Fruit fly (Drosophila melanogaster) whole organism, wandering third instar larva: ENCODE results near the gene Tsr1.

Experiments
- Abd-B ChIP-seq: fragments of >200 bp; optimal IDR thresholded peaks from 2 replicates; lab custom pipeline; 2017; ENCODE audit warnings: missing biosample characterization, missing genetic modification characterization
- CG32264 ChIP-seq: fragments of 200-800 bp; sonication (Bioruptor generic); optimal IDR thresholded peaks from 2 replicates; lab custom pipeline; 2016; ENCODE audit warnings: missing biosample characterization, missing genetic modification characterization
- CG9705 ChIP-seq: fragments of 200-800 bp; sonication (Bioruptor generic); optimal IDR thresholded peaks from 2 replicates; lab custom pipeline; 2018; ENCODE audit warnings: missing biosample characterization, mild to moderate bottlenecking, missing genetic modification characterization
- CrebA ChIP-seq: fragments of 200-800 bp; sonication (Bioruptor generic); optimal IDR thresholded peaks from 2 replicates; lab custom pipeline; 2016; ENCODE audit warnings: missing biosample characterization, mild to moderate bottlenecking, missing genetic modification characterization, borderline replicate concordance
- Dfd ChIP-seq: fragments of >200 bp; optimal IDR thresholded peaks from 2 replicates; lab custom pipeline; 2017; ENCODE audit warnings: missing biosample characterization, missing genetic modification characterization
- Dif ChIP-seq: fragments of 200-275, 200-300 bp; sonication (Bioruptor generic); optimal IDR thresholded peaks from 2 replicates; lab custom pipeline; 2018; ENCODE audit warnings: missing biosample characterization, missing genetic modification characterization; ENCODE audit not compliant: partially characterized antibody
- GATAd ChIP-seq: sonication (Bioruptor generic); optimal IDR thresholded peaks from 2 replicates; lab custom pipeline; 2016; ENCODE audit warnings: missing biosample characterization, missing genetic modification characterization
- HLH106 ChIP-seq: fragments of 200-800 bp; optimal IDR thresholded peaks from 3 replicates; lab custom pipeline; 2019; ENCODE audit warnings: missing biosample characterization, mild to moderate bottlenecking, missing genetic modification characterization, moderate library complexity
- Hnf4 ChIP-seq: fragments of 200-800 bp; sonication (Bioruptor generic); optimal IDR thresholded peaks from 2 replicates; lab custom pipeline; 2016; ENCODE audit warnings: missing biosample characterization, mild to moderate bottlenecking, missing genetic modification characterization
- Hr78 ChIP-seq: fragments of >200 bp; optimal IDR thresholded peaks from 2 replicates; lab custom pipeline; 2017; ENCODE audit warnings: missing biosample characterization, missing genetic modification characterization
- Jra ChIP-seq: sonication (Bioruptor generic); optimal IDR thresholded peaks from 2 replicates; lab custom pipeline; 2016; ENCODE audit warnings: missing biosample characterization, missing genetic modification characterization
- Mio ChIP-seq: sonication (Bioruptor generic); optimal IDR thresholded peaks from 2 replicates; lab custom pipeline; 2016; ENCODE audit warnings: missing biosample characterization, missing genetic modification characterization
- Myc ChIP-seq: fragments of >200 bp; optimal IDR thresholded peaks from 2 replicates; lab custom pipeline; 2017
- N ChIP-seq: fragments of >200 bp; optimal IDR thresholded peaks from 2 replicates; lab custom pipeline; 2018; ENCODE audit warnings: missing biosample characterization, missing external identifiers, missing genetic modification characterization
- OdsH ChIP-seq: fragments of 200-800 bp; sonication (Bioruptor generic); optimal IDR thresholded peaks from 2 replicates; lab custom pipeline; 2016; ENCODE audit warnings: missing biosample characterization, mild to moderate bottlenecking, missing genetic modification characterization
- Rel ChIP-seq, 2 experiments: fragments of 200-800 bp; sonication (Bioruptor generic) in 1 of 2; optimal IDR thresholded peaks; 2 replicates in 1 of 2; 3 replicates in 1 of 2; lab custom pipeline; 2016 to 2019; ENCODE audit warnings: mild to moderate bottlenecking in 2 of 2, missing biosample characterization in 2 of 2, missing genetic modification characterization in 2 of 2, moderate library complexity in 1 of 2
- Sp1 ChIP-seq: fragments of 200-800 bp; sonication (Bioruptor generic); optimal IDR thresholded peaks from 3 replicates; lab custom pipeline; 2019; ENCODE audit warnings: missing biosample characterization, mild to moderate bottlenecking, missing genetic modification characterization, moderate library complexity
- Vsx2 ChIP-seq: fragments of 200-300, 225-300 bp; sonication (Bioruptor generic); optimal IDR thresholded peaks from 2 replicates; lab custom pipeline; 2018; ENCODE audit warnings: missing biosample characterization, missing genetic modification characterization; ENCODE audit not compliant: partially characterized antibody
- br ChIP-seq: fragments of 200-800 bp; sonication (Bioruptor generic); optimal IDR thresholded peaks from 2 replicates; lab custom pipeline; 2016; ENCODE audit warnings: missing biosample characterization, missing genetic modification characterization
- brk ChIP-seq: fragments of 200-800 bp; sonication (Bioruptor generic); optimal IDR thresholded peaks from 2 replicates; lab custom pipeline; 2016; ENCODE audit warnings: missing biosample characterization, mild to moderate bottlenecking, missing genetic modification characterization
- dl ChIP-seq, 2 experiments: fragments of 175-275, 200-275 bp in 1 of 2; fragments of 200-275 bp in 1 of 2; sonication (Bioruptor generic); optimal IDR thresholded peaks; lab custom pipeline; 2018; ENCODE audit warnings: mild to moderate bottlenecking in 2 of 2, missing biosample characterization in 2 of 2, missing genetic modification characterization in 2 of 2, moderate library complexity in 2 of 2; ENCODE audit not compliant: partially characterized antibody in 2 of 2, insufficient read depth in 1 of 2
- dmrt93B ChIP-seq: fragments of 200-800 bp; sonication (Bioruptor generic); optimal IDR thresholded peaks from 2 replicates; lab custom pipeline; 2018; ENCODE audit warnings: missing biosample characterization, mild to moderate bottlenecking, missing genetic modification characterization
- dsf ChIP-seq: sonication (Bioruptor generic); optimal IDR thresholded peaks from 2 replicates; lab custom pipeline; 2016; ENCODE audit warnings: missing biosample characterization, missing genetic modification characterization, borderline replicate concordance
- ey ChIP-seq: fragments of 200-800 bp; sonication (Bioruptor generic); optimal IDR thresholded peaks from 2 replicates; lab custom pipeline; 2016; ENCODE audit warnings: missing biosample characterization, missing genetic modification characterization
- foxo ChIP-seq, 2 experiments: fragments of 200-800 bp; sonication (Bioruptor generic); optimal IDR thresholded peaks; 2 replicates in 1 of 2; 3 replicates in 1 of 2; lab custom pipeline; 2016 to 2017; ENCODE audit warnings: missing biosample characterization in 2 of 2, missing genetic modification characterization in 2 of 2
- fru ChIP-seq: fragments of 200-800 bp; sonication (Bioruptor generic); optimal IDR thresholded peaks from 3 replicates; lab custom pipeline; 2016; ENCODE audit warnings: missing biosample characterization, mild to moderate bottlenecking, missing genetic modification characterization
- h ChIP-seq: fragments of 200-800 bp; sonication (Bioruptor generic); optimal IDR thresholded peaks from 3 replicates; lab custom pipeline; 2016; ENCODE audit warnings: missing biosample characterization, mild to moderate bottlenecking, missing genetic modification characterization
- jim ChIP-seq: fragments of 175-275, 200-325 bp; sonication (Bioruptor generic); optimal IDR thresholded peaks from 2 replicates; lab custom pipeline; 2016; ENCODE audit warnings: missing biosample characterization, mild to moderate bottlenecking, missing genetic modification characterization
- lola ChIP-seq: fragments of >200 bp; optimal IDR thresholded peaks from 2 replicates; lab custom pipeline; 2017; ENCODE audit warnings: missing biosample characterization, missing genetic modification characterization
- pan ChIP-seq: fragments of >200 bp; optimal IDR thresholded peaks from 2 replicates; lab custom pipeline; 2017
- psq ChIP-seq: fragments of 200-800 bp; sonication (Bioruptor generic); optimal IDR thresholded peaks from 3 replicates; lab custom pipeline; 2017; ENCODE audit warnings: missing biosample characterization, mild to moderate bottlenecking, missing genetic modification characterization, moderate library complexity
- rgr ChIP-seq: fragments of 200-800 bp; sonication (Bioruptor generic); optimal IDR thresholded peaks from 3 replicates; lab custom pipeline; 2016; ENCODE audit warnings: missing biosample characterization, mild to moderate bottlenecking, missing genetic modification characterization
- sage ChIP-seq: fragments of 200-800 bp; sonication (Bioruptor generic); optimal IDR thresholded peaks from 2 replicates; lab custom pipeline; 2016; ENCODE audit warnings: missing biosample characterization, mild to moderate bottlenecking, missing genetic modification characterization
- sv ChIP-seq: fragments of 200-800 bp; sonication (Bioruptor generic); optimal IDR thresholded peaks from 3 replicates; lab custom pipeline; 2016; ENCODE audit warnings: missing biosample characterization, missing genetic modification characterization
- tai ChIP-seq: sonication (Bioruptor generic); optimal IDR thresholded peaks from 2 replicates; lab custom pipeline; 2016; ENCODE audit warnings: missing biosample characterization, missing genetic modification characterization
- usp ChIP-seq: fragments of >200 bp; optimal IDR thresholded peaks from 2 replicates; lab custom pipeline; 2017; ENCODE audit warnings: missing biosample characterization, missing genetic modification characterization
- woc ChIP-seq: sonication (Bioruptor generic); optimal IDR thresholded peaks from 2 replicates; lab custom pipeline; 2016; ENCODE audit warnings: missing biosample characterization, mild to moderate bottlenecking, missing genetic modification characterization

The Tsr1 gene

DNA sequence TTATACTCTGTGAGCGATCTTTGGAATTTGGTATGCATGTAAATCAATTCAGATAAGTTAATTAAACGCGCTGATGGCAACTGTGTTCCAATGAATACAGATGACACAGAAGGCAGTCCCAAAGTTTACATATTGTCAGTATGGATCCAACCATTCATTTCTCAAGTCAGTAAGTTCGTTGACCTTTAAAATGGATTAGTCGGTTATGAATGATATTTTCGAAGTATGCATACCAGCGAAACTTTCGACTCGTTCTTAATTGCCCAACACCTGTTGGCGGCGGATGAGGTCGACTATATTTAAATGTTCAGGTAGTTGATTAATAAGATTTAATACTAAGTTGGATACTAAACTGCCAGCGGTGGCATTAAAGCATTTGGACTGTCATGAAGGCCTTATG is 44.7 kb upstream of the Tsr1 start:
- TF ChIP-seq h (GFP tag; lab: Kevin White, UChicago) (no peak), Myc (lab: Kevin White, UChicago) (no peak), Vsx2 (no peak), ey (GFP tag; lab: Kevin White, UChicago) (no peak), pan (no peak), CG32264 (GFP tag; lab: Kevin White, UChicago) (no peak), woc (GFP tag; lab: Kevin White, UChicago) (no peak), jim (GFP tag; lab: Kevin White, UChicago) (no peak), tai (GFP tag; lab: Kevin White, UChicago) (no peak), OdsH (no peak), Mio (GFP tag; lab: Kevin White, UChicago) (no peak), Dfd (GFP tag; lab: Kevin White, UChicago) (no peak), CG9705 (GFP tag; lab: Kevin White, UChicago) (no peak), dl (GFP tag; optimal IDR thresholded peaks at IDR 0.05; lab: Kevin White, UChicago; ENCODE audit: insufficient read depth in 1 of 2, partially characterized antibody in 2 of 2) (no peak), Hr78 (GFP tag; lab: Kevin White, UChicago) (no peak), usp (no peak)

DNA sequence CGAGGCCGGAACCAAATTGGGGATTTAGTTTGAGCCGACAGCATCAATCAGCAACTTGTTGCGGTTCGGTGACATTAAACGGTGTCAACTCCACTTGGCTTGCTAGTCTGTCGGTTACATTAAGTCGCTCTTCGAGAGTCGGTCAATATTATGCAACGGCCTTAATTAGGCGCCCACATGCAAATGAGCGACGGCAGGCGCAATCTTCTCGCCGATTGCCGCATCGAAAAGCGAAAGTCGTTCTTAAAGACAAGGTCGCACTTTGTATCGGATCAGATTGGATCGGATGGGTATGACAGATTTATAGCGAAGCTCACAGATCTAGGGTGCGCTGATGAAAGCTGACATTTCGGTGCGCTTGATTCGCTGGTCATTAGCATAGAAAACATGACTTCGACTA is 44.0 kb upstream of the Tsr1 start:
- TF ChIP-seq Myc (lab: Kevin White, UChicago) = no peak
- no peak for TF ChIP-seq Sp1 (GFP tag; lab: Kevin White, UChicago)
- TF ChIP-seq Abd-B (GFP tag; lab: Kevin White, UChicago) = no peak
- no peak for TF ChIP-seq jim (GFP tag; lab: Kevin White, UChicago)
- no peak for TF ChIP-seq Hnf4 (GFP tag; lab: Kevin White, UChicago)
- no peak for TF ChIP-seq CG32264 (GFP tag; lab: Kevin White, UChicago)
- TF ChIP-seq HLH106 = no peak
- TF ChIP-seq Rel (GFP tag; optimal IDR thresholded peaks at IDR 0.05; lab: Kevin White, UChicago) = no peak
- no peak for TF ChIP-seq Rel (tag; optimal IDR thresholded peaks at IDR 0.05; lab: Kevin White, UChicago)
- TF ChIP-seq CG9705 (GFP tag; lab: Kevin White, UChicago) = no peak
- TF ChIP-seq Dfd (GFP tag; lab: Kevin White, UChicago) = no peak
- TF ChIP-seq brk (GFP tag; lab: Kevin White, UChicago) = no peak
- no peak for TF ChIP-seq pan
- TF ChIP-seq Vsx2 = no peak

- no peak for TF ChIP-seq brk (GFP tag; lab: Kevin White, UChicago)
- TF ChIP-seq, all 38 proteins: peak for 0
Observed at dm6 chr3L:21292700-21293099, 42.3 kb upstream of the Tsr1 start, which contains the start of gene Cpr78Ca. TSS of gene Cpr78Ca (minus strand) at chr3L:21292800.

DNA sequence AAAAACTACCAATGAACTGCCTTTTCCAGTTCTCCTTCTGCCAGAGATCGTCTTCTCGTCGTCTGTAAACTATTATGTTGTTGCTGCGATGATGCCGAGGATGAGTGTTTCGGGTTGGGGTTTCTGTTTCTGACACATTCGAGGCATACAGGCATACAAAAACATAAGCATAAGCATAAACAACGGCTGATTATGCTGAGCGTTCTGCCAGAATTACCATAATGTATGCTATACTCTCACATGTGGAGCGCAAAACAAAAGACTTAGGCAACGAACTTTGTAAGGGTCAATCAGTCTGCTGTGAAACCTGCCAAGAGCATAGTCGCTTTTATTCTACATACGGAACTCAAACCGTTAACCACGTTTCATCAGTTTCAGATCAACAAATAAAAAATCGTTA is 40.8 kb upstream of the Tsr1 start, which contains the start of gene Cpr78Cb:
Cpr78Cb (plus strand) TSS at position 291 of the 400 bp plus-strand sequence.
- TF ChIP-seq Jra (GFP tag; lab: Kevin White, UChicago) = no peak
- no peak for TF ChIP-seq CG9705 (GFP tag; lab: Kevin White, UChicago)
- no peak for TF ChIP-seq HLH106
- TF ChIP-seq usp = no peak
- TF ChIP-seq Hr78 (GFP tag; lab: Kevin White, UChicago) = no peak
- TF ChIP-seq Myc (lab: Kevin White, UChicago) = no peak
- no peak for TF ChIP-seq tai (GFP tag; lab: Kevin White, UChicago)
- TF ChIP-seq Vsx2 = no peak
- no peak for TF ChIP-seq lola (GFP tag; lab: Kevin White, UChicago)
- TF ChIP-seq CG32264 (GFP tag; lab: Kevin White, UChicago) = no peak
- TF ChIP-seq fru (GFP tag; lab: Kevin White, UChicago) = no peak
- no peak for TF ChIP-seq ey (GFP tag; lab: Kevin White, UChicago)
- no peak for TF ChIP-seq foxo (GFP tag; optimal IDR thresholded peaks at IDR 0.05; lab: Kevin White, UChicago)
- no peak for TF ChIP-seq Rel (GFP tag; optimal IDR thresholded peaks at IDR 0.05; lab: Kevin White, UChicago)
- no peak for TF ChIP-seq Rel (tag; optimal IDR thresholded peaks at IDR 0.05; lab: Kevin White, UChicago)
- TF ChIP-seq rgr (GFP tag; lab: Kevin White, UChicago) = no peak
- no peak for TF ChIP-seq psq

DNA sequence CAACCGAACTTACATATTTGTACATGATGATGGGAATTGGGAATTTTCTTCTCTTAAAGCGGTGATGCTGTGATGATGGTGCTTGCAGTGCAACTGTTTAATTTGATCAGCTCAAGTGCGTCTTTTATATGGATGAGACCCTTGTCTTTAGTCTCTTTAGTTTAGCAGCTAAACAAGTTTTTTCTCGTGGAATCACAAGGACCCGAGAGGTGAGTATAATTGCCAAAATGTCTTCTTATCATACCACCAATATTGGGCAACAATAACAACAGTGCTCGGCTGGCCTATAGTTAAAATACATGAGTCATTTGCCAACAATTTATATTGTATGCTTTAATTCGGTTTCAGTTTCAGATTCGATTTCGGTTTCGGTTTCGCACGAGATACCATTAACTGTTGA is 37.3 kb upstream of the Tsr1 start, which contains the start of gene Edg78E:
Edg78E (minus strand) TSS at position 101 of the 400 bp plus-strand sequence.
- no peak for TF ChIP-seq fru (GFP tag; lab: Kevin White, UChicago)
- TF ChIP-seq lola (GFP tag; lab: Kevin White, UChicago) = no peak
- TF ChIP-seq HLH106 = no peak
- TF ChIP-seq Jra (GFP tag; lab: Kevin White, UChicago) = no peak
- TF ChIP-seq N (GFP tag; lab: Kevin White, UChicago) = no peak
- no peak for TF ChIP-seq sage
- no peak for TF ChIP-seq psq
- TF ChIP-seq GATAd (GFP tag; lab: Kevin White, UChicago) = no peak
- TF ChIP-seq dmrt93B (GFP tag; lab: Kevin White, UChicago) = no peak
- TF ChIP-seq dsf (GFP tag; lab: Kevin White, UChicago) = no peak
- no peak for TF ChIP-seq woc (GFP tag; lab: Kevin White, UChicago)
- no peak for TF ChIP-seq Vsx2
- TF ChIP-seq sv (GFP tag; lab: Kevin White, UChicago) = no peak
- TF ChIP-seq CrebA (GFP tag; lab: Kevin White, UChicago) = no peak
- TF ChIP-seq Mio (GFP tag; lab: Kevin White, UChicago) = no peak
- no peak for TF ChIP-seq Dif
- no peak for TF ChIP-seq br (GFP tag; lab: Kevin White, UChicago)
- no peak for TF ChIP-seq Hnf4 (GFP tag; lab: Kevin White, UChicago)
- no peak for TF ChIP-seq Hr78 (GFP tag; lab: Kevin White, UChicago)
